Fruit fly (Drosophila melanogaster): ENCODE measurements around the gene CG7059.

CG7059 gene

DNA sequence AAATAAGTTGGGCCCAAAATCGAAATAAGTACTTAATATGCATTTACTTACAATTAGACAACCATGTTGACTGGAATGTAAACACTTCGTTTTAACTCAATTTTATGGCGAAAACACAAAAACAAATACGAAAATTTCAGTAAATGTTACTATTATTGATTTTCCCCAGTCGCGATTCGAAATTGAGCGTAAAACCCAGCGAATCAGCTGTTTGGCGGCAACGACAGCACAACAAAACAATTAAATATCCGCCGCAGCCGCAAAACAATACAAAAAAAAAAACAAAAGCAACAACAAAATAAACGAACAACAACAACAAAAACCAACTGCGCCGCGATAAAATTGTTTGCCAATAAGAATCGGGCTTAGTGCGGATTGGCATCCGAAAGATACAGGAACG lies at the start of gene CG7059, which contains the start of gene CAH8:
Gene CG7059, plus strand, starts transcription at position 167 of the 400 bp plus-strand sequence.
Gene CAH8, minus strand, starts transcription at position 101 of the 400 bp plus-strand sequence.
- TF ChIP-seq Myc (optimal IDR thresholded peaks at IDR 0.05) (no peak), h (optimal IDR thresholded peaks at IDR 0.05) (no peak), insv (optimal IDR thresholded peaks at IDR 0.05) (no peak), Sin3A (optimal IDR thresholded peaks at IDR 0.05) (no peak), psq (optimal IDR thresholded peaks at IDR 0.05) (no peak), ttk (optimal IDR thresholded peaks at IDR 0.05) (no peak)

DNA sequence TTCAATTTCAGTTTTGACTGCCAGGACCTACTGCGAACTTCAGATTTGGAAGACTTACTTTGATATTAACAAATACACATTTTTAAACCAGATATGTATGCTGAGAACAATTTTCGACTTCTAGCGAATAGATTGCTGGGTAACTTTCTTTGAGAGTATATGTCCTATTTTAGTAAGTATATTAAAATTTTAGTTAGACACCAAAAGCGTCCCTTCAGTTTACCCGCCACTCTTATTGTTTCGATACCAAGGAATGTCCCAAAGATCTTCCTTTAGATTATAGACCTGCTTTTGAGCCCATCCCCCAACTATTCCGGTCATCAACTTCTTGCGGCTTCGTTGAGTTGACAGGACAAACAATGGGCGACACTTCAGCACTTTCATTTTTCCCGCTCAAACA lies 49.4 kb upstream of the CG7059 start, which contains the start of gene CG5388:
Gene CG5388, minus strand, starts transcription at position 101 of the 400 bp plus-strand sequence.
- TF ChIP-seq psq (optimal IDR thresholded peaks at IDR 0.05) (no peak), insv (optimal IDR thresholded peaks at IDR 0.05) (no peak), Myc (optimal IDR thresholded peaks at IDR 0.05) (no peak), Sin3A (optimal IDR thresholded peaks at IDR 0.05) (no peak), ttk (optimal IDR thresholded peaks at IDR 0.05) (no peak), h (optimal IDR thresholded peaks at IDR 0.05) (no peak)

- TF ChIP-seq ttk (optimal IDR thresholded peaks at IDR 0.05) (no peak), psq (optimal IDR thresholded peaks at IDR 0.05) (no peak), insv (optimal IDR thresholded peaks at IDR 0.05) (no peak)
These were observed 47.9 kb upstream of the CG7059 start for dm6 chr3R:22341652-22342051.

DNA sequence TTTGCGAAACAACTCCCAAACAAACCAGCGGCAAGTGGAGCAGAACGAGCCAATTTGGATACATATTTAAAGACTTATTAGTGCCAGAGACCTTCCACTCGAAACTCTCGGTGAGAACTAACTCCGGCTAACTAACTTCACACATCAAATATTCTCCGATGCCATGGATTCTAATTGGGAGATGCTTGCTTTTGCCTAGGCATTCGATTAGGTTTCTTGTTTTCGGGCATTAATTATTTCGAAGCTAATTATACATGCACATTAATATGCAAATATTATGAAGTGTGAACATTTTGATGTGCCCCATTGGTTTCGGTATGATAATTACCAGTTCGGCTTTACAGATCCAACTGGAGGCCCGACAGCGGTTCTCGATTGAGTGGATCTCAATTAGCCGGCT lies 47.4 kb upstream of the CG7059 start, which contains the start of gene CG5386:
Gene CG5386, minus strand, starts transcription at position 101 of the 400 bp plus-strand sequence.
- no peak for TF ChIP-seq ttk (optimal IDR thresholded peaks at IDR 0.05)
- TF ChIP-seq h (optimal IDR thresholded peaks at IDR 0.05), result no peak
- TF ChIP-seq Myc (optimal IDR thresholded peaks at IDR 0.05), result no peak
- no peak for TF ChIP-seq insv (optimal IDR thresholded peaks at IDR 0.05)
- no peak for TF ChIP-seq psq (optimal IDR thresholded peaks at IDR 0.05)
- no peak for TF ChIP-seq Sin3A (optimal IDR thresholded peaks at IDR 0.05)

DNA sequence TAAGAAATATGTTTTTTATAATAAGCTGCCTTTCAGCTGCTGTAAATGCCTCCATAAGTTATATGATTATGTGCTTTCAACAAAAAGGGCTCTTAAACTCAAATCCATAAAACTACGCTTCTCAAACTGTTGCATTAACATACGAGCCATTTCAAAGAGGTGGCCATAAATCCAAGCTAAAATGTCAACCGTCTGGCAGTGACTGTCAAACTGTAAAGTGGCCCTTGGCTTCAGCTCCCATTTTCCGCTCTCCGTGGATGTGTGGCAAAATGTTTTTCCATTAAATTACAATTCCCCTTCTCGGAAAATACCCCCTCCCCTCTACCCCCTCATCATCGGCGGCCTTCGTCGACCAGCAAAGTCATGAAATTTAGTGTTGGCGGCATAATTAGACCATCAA lies 46.9 kb upstream of the CG7059 start:
- TF ChIP-seq Myc (optimal IDR thresholded peaks at IDR 0.05) (no peak), h (optimal IDR thresholded peaks at IDR 0.05) (no peak), insv (optimal IDR thresholded peaks at IDR 0.05) (no peak)

dm6 chr3R:22351396-22351795 lies 38.2 kb upstream of the CG7059 start, which contains the start of gene rdhB:
Gene rdhB, plus strand, starts transcription at chr3R:22351696.
- no peak for TF ChIP-seq Myc (optimal IDR thresholded peaks at IDR 0.05)
- no peak for TF ChIP-seq insv (optimal IDR thresholded peaks at IDR 0.05)
- no peak for TF ChIP-seq h (optimal IDR thresholded peaks at IDR 0.05)
- TF ChIP-seq Sin3A (optimal IDR thresholded peaks at IDR 0.05), result no peak
- TF ChIP-seq psq (optimal IDR thresholded peaks at IDR 0.05), result no peak
- no peak for TF ChIP-seq ttk (optimal IDR thresholded peaks at IDR 0.05)

dm6 chr3R:22356464-22357410 lies 32.8 kb upstream of the CG7059 start, which contains the start of gene Sar1:
Gene Sar1, plus strand, starts transcription at chr3R:22356685.
- no peak for TF ChIP-seq insv (optimal IDR thresholded peaks at IDR 0.05)
- no peak for TF ChIP-seq Myc (optimal IDR thresholded peaks at IDR 0.05)
- TF ChIP-seq h (optimal IDR thresholded peaks at IDR 0.05), result no peak
- no peak for TF ChIP-seq psq (optimal IDR thresholded peaks at IDR 0.05)
- TF ChIP-seq ttk (optimal IDR thresholded peaks at IDR 0.05), result no peak
- no peak for TF ChIP-seq Sin3A (optimal IDR thresholded peaks at IDR 0.05)

DNA sequence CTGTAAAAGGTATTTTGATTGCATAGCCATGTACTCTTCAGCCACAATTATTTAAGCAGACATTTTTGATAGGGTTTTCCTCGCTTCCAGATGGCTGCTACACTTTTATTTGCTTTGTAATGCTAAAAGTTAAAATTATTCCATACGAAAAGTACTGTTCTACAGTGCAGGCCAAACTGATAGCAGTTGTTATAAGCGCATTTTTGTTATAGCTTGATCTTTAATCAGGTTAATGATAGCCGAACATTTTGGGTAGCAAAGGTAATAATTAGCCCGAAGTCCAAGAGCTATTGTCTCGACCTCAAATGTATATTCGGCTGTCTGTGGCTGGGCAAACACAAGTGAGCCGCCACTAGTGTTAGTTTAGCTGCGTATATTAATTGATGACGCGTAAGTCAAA lies 31.6 kb upstream of the CG7059 start:
- no peak for TF ChIP-seq psq (optimal IDR thresholded peaks at IDR 0.05)
- TF ChIP-seq Myc (optimal IDR thresholded peaks at IDR 0.05), result no peak
- TF ChIP-seq ttk (optimal IDR thresholded peaks at IDR 0.05), result no peak
- no peak for TF ChIP-seq insv (optimal IDR thresholded peaks at IDR 0.05)
- no peak for TF ChIP-seq h (optimal IDR thresholded peaks at IDR 0.05)
- no peak for TF ChIP-seq Sin3A (optimal IDR thresholded peaks at IDR 0.05)

DNA sequence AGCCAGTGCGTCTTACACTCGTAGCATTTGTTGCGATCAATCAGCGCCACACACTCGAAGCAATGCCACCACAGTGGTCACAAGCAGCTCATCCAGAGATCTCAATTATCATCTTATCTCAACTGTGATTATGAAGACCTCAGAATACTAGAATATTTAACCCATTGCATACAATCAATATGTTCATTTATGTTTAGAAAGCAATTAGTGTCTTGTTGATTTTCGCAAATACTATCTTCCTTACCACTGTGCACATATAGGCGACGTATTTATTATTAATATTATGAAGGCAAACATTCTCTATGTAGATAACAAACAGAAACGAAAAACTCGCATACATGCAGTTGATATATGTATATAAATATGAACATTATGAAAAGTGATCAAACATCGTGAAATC lies 30.8 kb upstream of the CG7059 start:
- no peak for TF ChIP-seq Myc (optimal IDR thresholded peaks at IDR 0.05)

dm6 chr3R:22362218-22362907 lies 27.2 kb upstream of the CG7059 start, which contains the start of the genes JMJD6, CG7071 and Muted:
Gene JMJD6, minus strand, starts transcription at chr3R:22362371.
Gene CG7071, plus strand, starts transcription at chr3R:22362620.
Gene Muted, plus strand, starts transcription at chr3R:22362620.
- TF ChIP-seq h (optimal IDR thresholded peaks at IDR 0.05) (no peak), insv (optimal IDR thresholded peaks at IDR 0.05) (no peak), ttk (optimal IDR thresholded peaks at IDR 0.05) (no peak), Myc (optimal IDR thresholded peaks at IDR 0.05) (no peak), Sin3A (optimal IDR thresholded peaks at IDR 0.05) (no peak), psq (optimal IDR thresholded peaks at IDR 0.05) (no peak)

DNA sequence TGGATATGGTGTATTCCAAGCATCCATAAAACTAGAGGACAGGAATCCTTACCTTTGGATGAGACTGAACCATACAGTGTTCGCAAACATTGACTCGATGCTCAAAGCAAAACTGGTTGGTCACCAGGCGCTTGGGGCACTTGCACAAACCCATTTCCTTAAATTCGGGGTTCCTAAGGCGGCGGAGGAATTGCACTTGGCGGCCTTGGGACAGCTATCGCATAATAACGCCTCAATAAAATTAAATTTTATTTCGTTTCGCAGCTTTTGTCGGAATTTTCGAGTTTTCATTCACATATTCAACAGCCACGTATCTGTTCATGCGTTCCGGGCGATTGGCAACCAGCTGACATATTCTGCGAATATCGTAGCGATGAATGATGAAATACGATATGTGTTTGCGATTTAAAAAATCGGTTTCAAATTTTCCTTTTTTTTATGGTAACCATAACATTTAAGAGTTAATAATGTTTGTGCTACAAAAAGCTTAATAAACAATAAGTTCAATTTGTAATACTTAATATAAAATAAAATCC lies 23.9 kb upstream of the CG7059 start, which contains the start of gene CG5382:
Gene CG5382, minus strand, starts transcription at position 324 of the 536 bp plus-strand sequence.
- TF ChIP-seq psq (optimal IDR thresholded peaks at IDR 0.05), result no peak
- no peak for TF ChIP-seq ttk (optimal IDR thresholded peaks at IDR 0.05)
- no peak for TF ChIP-seq h (optimal IDR thresholded peaks at IDR 0.05)
- TF ChIP-seq Myc (optimal IDR thresholded peaks at IDR 0.05), result no peak
- TF ChIP-seq Sin3A (optimal IDR thresholded peaks at IDR 0.05), result no peak
- no peak for TF ChIP-seq insv (optimal IDR thresholded peaks at IDR 0.05)
